Worm (Caenorhabditis elegans): ENCODE measurements around the gene F55H2.5.

ce11 chrIII:9526851-9527250 lies 15.6 kb downstream of the F55H2.5 start, which contains the start of gene ZK1098.6:
- TF ChIP-seq mep-1 (tag; optimal IDR thresholded peaks at IDR 0.05) (no peak), lsy-2 (tag; optimal IDR thresholded peaks at IDR 0.05) (no peak), ceh-43 (GFP tag; optimal IDR thresholded peaks at IDR 0.05) (no peak), ztf-11 (tag; optimal IDR thresholded peaks at IDR 0.05) (no peak), elt-3 (tag; optimal IDR thresholded peaks at IDR 0.05) (no peak), nhr-2 (tag; optimal IDR thresholded peaks at IDR 0.05) (no peak), flh-1 (GFP tag; optimal IDR thresholded peaks at IDR 0.05) (no peak), nhr-76 (tag; optimal IDR thresholded peaks at IDR 0.05) (no peak), elt-1 (tag; optimal IDR thresholded peaks at IDR 0.05; ENCODE audit: borderline replicate concordance, insufficient read depth) (no peak), unc-39 (tag; optimal IDR thresholded peaks at IDR 0.05) (no peak), nhr-12 (tag; optimal IDR thresholded peaks at IDR 0.05) (no peak)

Measured in whole organism, mixed stage, embryonic.